Worm (Caenorhabditis elegans): Measurements from ENCODE around the gene sdz-13.

Gene sdz-13

ce11 chrIV:10879542-10879941 lies at the start of gene sdz-13:
Gene sdz-13 (minus strand): TSS chrIV:10879642.
- TF ChIP-seq W03F9.2 (tag; optimal IDR thresholded peaks at IDR 0.05) = no peak
- no peak for TF ChIP-seq him-1 (tag; optimal IDR thresholded peaks at IDR 0.05)
- TF ChIP-seq dao-5 (tag; optimal IDR thresholded peaks at IDR 0.05) = no peak

DNA sequence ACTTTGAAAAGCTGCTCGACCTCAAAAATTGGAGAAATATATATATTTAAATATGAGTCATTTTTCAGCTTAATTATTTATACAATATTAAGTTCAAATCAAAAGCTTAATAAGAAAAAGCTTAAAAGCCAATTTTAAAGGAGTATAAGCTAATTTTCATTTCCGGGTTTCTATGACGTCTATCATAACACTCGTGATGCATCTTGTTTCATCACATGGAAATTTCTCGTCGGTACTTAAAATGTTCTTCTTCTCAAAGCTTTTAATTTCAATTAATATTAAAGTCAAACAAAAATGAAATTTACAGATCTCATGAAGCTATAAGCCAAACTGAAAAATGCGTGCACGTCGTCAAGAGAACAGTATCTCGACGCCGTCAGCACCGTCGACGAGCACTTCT lies 40.3 kb upstream of the sdz-13 start, which contains the start of gene rbr-2:
Gene rbr-2, plus strand, starts transcription at position 301 of the 400 bp plus-strand sequence.
- TF ChIP-seq dao-5 (tag; optimal IDR thresholded peaks at IDR 0.05) = no peak

- TF ChIP-seq dao-5 (tag; optimal IDR thresholded peaks at IDR 0.05) (no peak), W03F9.2 (tag; optimal IDR thresholded peaks at IDR 0.05) (peak; percentile 82)
Observed at ce11 chrIV:10918877-10919560, 39.6 kb upstream of the sdz-13 start.

DNA sequence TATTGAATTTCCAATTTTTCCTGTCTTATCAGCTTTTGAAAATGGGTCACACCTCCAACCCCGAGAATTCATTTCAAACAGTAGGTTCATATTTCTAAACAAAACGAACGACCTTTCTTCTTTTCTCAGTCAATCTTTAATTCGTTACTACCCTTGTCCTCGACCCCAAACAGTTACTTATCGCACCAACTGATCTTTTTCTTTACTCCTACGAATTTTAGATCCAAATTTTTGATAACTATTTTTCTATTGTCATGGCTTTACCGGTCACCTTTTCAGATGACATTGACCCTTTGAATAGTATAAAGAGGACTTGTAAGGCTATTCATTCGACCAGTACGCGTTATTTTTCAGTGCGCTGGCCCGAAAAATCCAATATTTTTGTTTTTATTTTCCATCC lies 36.7 kb upstream of the sdz-13 start:
- no peak for TF ChIP-seq W03F9.2 (tag; optimal IDR thresholded peaks at IDR 0.05)
- TF ChIP-seq him-1 (tag; optimal IDR thresholded peaks at IDR 0.05) = no peak
- no peak for TF ChIP-seq dao-5 (tag; optimal IDR thresholded peaks at IDR 0.05)

DNA sequence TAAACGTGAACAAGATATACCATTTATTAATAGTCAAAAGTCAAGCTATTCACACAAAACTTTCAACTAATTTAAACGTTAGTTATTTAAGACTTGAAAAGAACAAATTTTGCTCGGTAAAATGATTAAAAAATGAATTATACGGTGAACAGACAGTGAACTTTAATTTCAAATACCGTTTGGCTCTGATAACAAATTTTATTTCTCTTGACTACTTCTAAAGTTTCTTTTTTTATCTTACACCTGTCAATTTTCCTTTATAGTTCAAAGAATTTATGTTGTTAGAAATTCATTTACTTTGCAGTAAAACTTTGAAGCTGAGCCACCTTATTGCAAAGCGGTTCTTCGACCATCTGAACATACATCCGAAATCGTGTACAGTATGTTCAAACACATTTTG lies 35.9 kb upstream of the sdz-13 start, which contains the start of gene ZK593.3:
Gene ZK593.3, plus strand, starts transcription at position 301 of the 400 bp plus-strand sequence.
- TF ChIP-seq W03F9.2 (tag; optimal IDR thresholded peaks at IDR 0.05) (no peak), dao-5 (tag; optimal IDR thresholded peaks at IDR 0.05) (no peak), him-1 (tag; optimal IDR thresholded peaks at IDR 0.05) (no peak)

ce11 chrIV:10913081-10913480 lies 33.6 kb upstream of the sdz-13 start, which contains the start of gene ZK593.2:
Gene ZK593.2 (plus strand): TSS chrIV:10913381.
- TF ChIP-seq W03F9.2 (tag; optimal IDR thresholded peaks at IDR 0.05) (no peak), dao-5 (tag; optimal IDR thresholded peaks at IDR 0.05) (no peak), him-1 (tag; optimal IDR thresholded peaks at IDR 0.05) (no peak)

- TF ChIP-seq him-1 (tag; optimal IDR thresholded peaks at IDR 0.05) = no peak
- no peak for TF ChIP-seq dao-5 (tag; optimal IDR thresholded peaks at IDR 0.05)
- TF ChIP-seq W03F9.2 (tag; optimal IDR thresholded peaks at IDR 0.05) = no peak
Observed at ce11 chrIV:10909708-10910107, 30.3 kb upstream of the sdz-13 start, which contains the start of gene pyk-2. Gene pyk-2 (plus strand): TSS chrIV:10909913.

DNA sequence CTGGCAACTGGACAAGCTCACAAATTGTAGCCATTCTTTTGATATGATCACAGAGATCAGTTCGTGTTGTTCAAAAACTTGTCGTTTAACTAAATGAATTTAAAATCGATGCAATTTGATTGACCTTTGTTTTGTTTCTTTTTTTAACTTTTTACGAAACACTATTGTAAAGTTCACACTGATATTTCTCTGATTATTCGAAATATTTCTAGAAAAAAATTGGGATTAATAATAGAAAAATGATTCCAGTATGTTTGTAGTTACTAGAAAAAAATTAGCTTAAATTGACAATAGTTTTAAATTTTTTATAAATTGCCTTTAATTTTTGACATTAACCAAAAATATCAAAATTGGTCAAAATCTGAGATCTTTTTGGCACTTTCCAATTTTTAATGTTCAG lies 29.8 kb upstream of the sdz-13 start, which contains the start of gene ZK596.2:
Gene ZK596.2, minus strand, starts transcription at position 101 of the 400 bp plus-strand sequence.
- TF ChIP-seq him-1 (tag; optimal IDR thresholded peaks at IDR 0.05) (no peak), dao-5 (tag; optimal IDR thresholded peaks at IDR 0.05) (no peak), W03F9.2 (tag; optimal IDR thresholded peaks at IDR 0.05) (no peak)

- TF ChIP-seq him-1 (tag; optimal IDR thresholded peaks at IDR 0.05) = no peak
- no peak for TF ChIP-seq W03F9.2 (tag; optimal IDR thresholded peaks at IDR 0.05)
- no peak for TF ChIP-seq dao-5 (tag; optimal IDR thresholded peaks at IDR 0.05)
Observed at ce11 chrIV:10904282-10904681, 24.8 kb upstream of the sdz-13 start, which contains the start of gene ZK596.3. Gene ZK596.3 (minus strand): TSS chrIV:10904382.

- TF ChIP-seq W03F9.2 (tag; optimal IDR thresholded peaks at IDR 0.05) (no peak), dao-5 (tag; optimal IDR thresholded peaks at IDR 0.05) (no peak), him-1 (tag; optimal IDR thresholded peaks at IDR 0.05) (no peak)
Observed at ce11 chrIV:10902476-10902875, 23.0 kb upstream of the sdz-13 start.

ce11 chrIV:10900083-10900482 lies 20.6 kb upstream of the sdz-13 start, which contains the start of gene srlf-30:
Gene srlf-30 (plus strand): TSS chrIV:10900383.
- no peak for TF ChIP-seq dao-5 (tag; optimal IDR thresholded peaks at IDR 0.05)
- no peak for TF ChIP-seq W03F9.2 (tag; optimal IDR thresholded peaks at IDR 0.05)
- TF ChIP-seq him-1 (tag; optimal IDR thresholded peaks at IDR 0.05) = no peak

DNA sequence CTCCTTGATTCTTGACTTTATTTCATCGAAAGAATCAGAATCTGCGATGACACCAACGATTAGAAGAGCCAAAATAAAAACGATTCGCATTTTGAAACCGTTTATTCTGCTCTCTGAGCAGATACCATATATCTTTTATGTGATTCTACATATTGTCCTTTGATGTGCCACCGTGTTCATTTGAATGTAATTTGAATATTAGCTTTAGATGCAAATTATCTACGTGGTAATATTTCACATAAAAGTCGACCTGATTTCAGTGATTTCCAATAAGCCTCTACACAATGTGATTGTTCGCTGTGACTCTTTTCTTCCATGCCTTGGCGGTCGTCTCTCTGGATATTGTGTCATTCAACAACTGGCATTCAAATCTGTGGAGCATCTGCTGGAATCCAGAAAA lies 19.6 kb upstream of the sdz-13 start, which contains the start of the genes F13E9.9 and F13E9.19:
Gene F13E9.9, minus strand, starts transcription at position 101 of the 400 bp plus-strand sequence.
Gene F13E9.19, plus strand, starts transcription at position 316 of the 400 bp plus-strand sequence.
- no peak for TF ChIP-seq him-1 (tag; optimal IDR thresholded peaks at IDR 0.05)
- no peak for TF ChIP-seq dao-5 (tag; optimal IDR thresholded peaks at IDR 0.05)
- no peak for TF ChIP-seq W03F9.2 (tag; optimal IDR thresholded peaks at IDR 0.05)

DNA sequence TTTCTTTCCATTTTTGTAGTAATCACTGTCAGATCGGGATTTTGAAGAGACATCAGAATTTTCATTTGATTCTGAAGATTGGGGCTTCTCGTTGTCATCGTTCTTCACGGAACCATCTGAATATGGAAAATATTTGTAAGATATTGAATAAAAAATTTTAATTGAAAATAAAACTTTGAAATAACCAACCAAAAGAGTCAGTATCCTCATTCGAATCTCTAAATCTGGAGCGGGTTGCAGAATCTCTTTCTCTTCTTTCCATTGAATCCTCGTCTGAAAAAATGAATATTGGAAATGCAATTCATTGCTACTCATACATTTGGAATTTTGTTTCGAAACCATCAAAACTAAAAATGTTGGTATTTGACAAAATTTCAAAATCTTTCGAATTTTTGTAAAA lies 18.7 kb upstream of the sdz-13 start:
- no peak for TF ChIP-seq him-1 (tag; optimal IDR thresholded peaks at IDR 0.05)
- no peak for TF ChIP-seq W03F9.2 (tag; optimal IDR thresholded peaks at IDR 0.05)
- no peak for TF ChIP-seq dao-5 (tag; optimal IDR thresholded peaks at IDR 0.05)

- no peak for TF ChIP-seq W03F9.2 (tag; optimal IDR thresholded peaks at IDR 0.05)
- TF ChIP-seq dao-5 (tag; optimal IDR thresholded peaks at IDR 0.05) = no peak
- TF ChIP-seq him-1 (tag; optimal IDR thresholded peaks at IDR 0.05) = no peak
Observed at ce11 chrIV:10896512-10896911, 17.1 kb upstream of the sdz-13 start, which contains the start of gene srlf-13. Gene srlf-13 (minus strand): TSS chrIV:10896612.

Data from whole organism, L4/young adult.